Worm (Caenorhabditis elegans) whole organism, midembryonic: ENCODE data around the gene ctg-2.

Experiments
- cog-1 ChIP-seq: sonication (generic microtip); optimal IDR thresholded peaks from 2 replicates; lab custom pipeline; 2016; ENCODE audit warnings: missing genetic modification characterization, missing compliant biosample characterization
- flt-1 ChIP-seq: fragments of 200-800 bp; sonication (Bioruptor generic); IDR thresholded peaks from 2 replicates; pipeline ENCODE4 v1.3.6; 2022; ENCODE audit warnings: missing genetic modification characterization, missing compliant biosample characterization
- klf-2 ChIP-seq: fragments of 200-800 bp; sonication (Bioruptor generic); conservative IDR thresholded peaks from 2 replicates; pipeline ENCODE4 v1.3.6; 2022; ENCODE audit warnings: missing genetic modification reagents, missing genetic modification characterization, missing compliant biosample characterization
- ref-1 ChIP-seq: fragments of 200-800 bp; sonication (Bioruptor generic); conservative IDR thresholded peaks from 2 replicates; pipeline ENCODE4 v1.3.6; 2022; ENCODE audit warnings: missing genetic modification reagents, missing genetic modification characterization, missing compliant biosample characterization

ce11 chrII:8515521-8515920 lies 667 bp downstream of the ctg-2 start:
- TF ChIP-seq klf-2 (GFP tag; lab: Robert Waterston, UW) (no peak), cog-1 (no peak), flt-1 (GFP tag; lab: Robert Waterston, UW) (no peak), ref-1 (GFP tag; lab: Robert Waterston, UW) (no peak)
